Fruit fly (Drosophila melanogaster): ENCODE results near the gene CG18530.

CG18530 gene

DNA sequence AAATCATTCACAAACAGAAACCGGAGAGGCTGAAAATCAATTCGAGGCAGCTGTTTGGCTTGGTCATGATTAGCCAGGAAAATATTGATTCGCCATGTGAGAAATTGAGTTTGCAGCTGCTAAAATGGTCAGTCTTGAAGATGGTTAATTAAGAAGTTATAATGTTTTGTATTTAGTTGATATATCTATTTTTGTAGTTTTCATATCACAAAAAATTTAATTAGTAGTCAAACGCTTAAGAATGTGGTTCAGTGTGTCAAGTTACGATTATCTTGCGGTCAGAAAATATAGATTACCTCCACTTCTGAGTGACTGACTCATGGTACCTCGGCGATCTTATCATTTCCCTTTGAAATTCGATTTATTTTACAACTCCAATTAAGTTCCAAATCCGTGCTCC, 13.8 kb downstream of the CG18530 start:
- no peak for TF ChIP-seq CG12219 (GFP tag; optimal IDR thresholded peaks at IDR 0.05)
- peak; percentile 66 for TF ChIP-seq grn (GFP tag; optimal IDR thresholded peaks at IDR 0.05)

DNA sequence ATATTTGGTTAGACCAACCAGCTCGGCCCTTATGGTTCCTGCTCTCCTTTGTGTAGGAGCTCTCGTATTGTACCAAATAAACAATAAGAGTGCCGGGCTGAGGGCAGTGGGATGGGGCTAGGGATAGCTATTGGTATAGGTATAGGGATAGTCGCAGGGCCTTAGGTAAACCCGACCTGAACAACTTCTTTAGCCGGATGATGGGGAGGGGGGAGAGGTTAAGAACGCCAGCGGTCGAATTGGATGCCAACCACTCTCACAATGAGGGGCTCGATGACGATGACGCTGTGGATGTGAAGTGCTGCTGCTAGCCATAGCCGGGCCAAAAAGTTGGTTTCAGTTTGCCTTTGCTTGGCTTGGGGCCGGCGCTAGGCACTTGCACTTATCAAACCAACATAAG, 14.2 kb downstream of the CG18530 start:
- TF ChIP-seq usp (GFP tag; optimal IDR thresholded peaks at IDR 0.05) (no peak), CG8290 (GFP tag; optimal IDR thresholded peaks at IDR 0.05) (no peak), CG8290 (tag; optimal IDR thresholded peaks at IDR 0.05) (peak in 1 of 2 experiments; percentile 5), Hr3 (GFP tag; optimal IDR thresholded peaks at IDR 0.05) (no peak), CG14965 (GFP tag; optimal IDR thresholded peaks at IDR 0.05; ENCODE audit: borderline replicate concordance) (no peak), E2f1 (GFP tag; IDR thresholded peaks at IDR 0.05) (no peak), CG13894 (tag; optimal IDR thresholded peaks at IDR 0.05) (peak; percentile 61), Doc3 (GFP tag; IDR thresholded peaks at IDR 0.05; ENCODE audit: partially characterized antibody) (no peak), CG2889 (GFP tag; IDR thresholded peaks at IDR 0.05) (no peak), ci (GFP tag; IDR thresholded peaks at IDR 0.05) (0 out of 3 replicates have a peak, but pooled peaks have one; percentile 16), Hr51 (GFP tag; optimal IDR thresholded peaks at IDR 0.05) (no peak), sqz (GFP tag; optimal IDR thresholded peaks at IDR 0.05) (no peak), D (optimal IDR thresholded peaks at IDR 0.05) (no peak), D (GFP tag; optimal IDR thresholded peaks at IDR 0.05) (no peak), CG12104 (GFP tag; optimal IDR thresholded peaks at IDR 0.05) (no peak), CG18764 (GFP tag; optimal IDR thresholded peaks at IDR 0.05) (no peak), crol (GFP tag; IDR thresholded peaks at IDR 0.05) (peak; percentile 63), ken (GFP tag; IDR thresholded peaks at IDR 0.05) (0 out of 3 replicates have a peak, but pooled peaks have one; percentile 13), Side (GFP tag; optimal IDR thresholded peaks at IDR 0.05) (no peak), CG4730 (GFP tag; IDR thresholded peaks at IDR 0.05) (no peak)

DNA sequence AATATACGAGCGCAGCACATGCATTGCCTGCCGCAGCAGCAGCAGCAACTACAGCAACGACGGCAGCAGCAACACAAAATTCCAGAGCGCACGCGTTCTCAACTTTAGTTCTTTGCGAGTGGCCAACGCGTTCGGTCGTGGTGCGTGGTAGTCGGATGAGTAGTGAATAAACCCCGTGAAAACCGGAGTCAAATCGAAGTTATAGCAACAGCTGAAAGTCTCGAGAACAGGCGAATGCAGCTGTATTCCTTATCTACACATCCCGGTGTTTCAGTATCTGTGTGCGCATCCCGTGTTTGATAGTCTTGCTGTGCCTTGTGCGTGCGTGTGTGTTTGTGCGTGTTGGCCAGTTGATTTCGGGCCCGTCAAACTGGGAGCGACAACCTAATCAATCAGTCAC, 14.8 kb downstream of the CG18530 start, which contains the start of gene Dtg:
Gene Dtg (plus strand): TSS at position 105 of the 400 bp plus-strand sequence.
- TF ChIP-seq bowl (GFP tag; IDR thresholded peaks at IDR 0.05), result no peak
- TF ChIP-seq CG33557 (GFP tag; optimal IDR thresholded peaks at IDR 0.05), result peak; percentile 24
- no peak for TF ChIP-seq ranshi (GFP tag; IDR thresholded peaks at IDR 0.05)
- TF ChIP-seq nom (GFP tag; optimal IDR thresholded peaks at IDR 0.05), result peak; percentile 18
- TF ChIP-seq CG2199 (GFP tag; IDR thresholded peaks at IDR 0.05), result 0 out of 3 replicates have a peak, but pooled peaks have one; percentile 41
- no peak for TF ChIP-seq ap (GFP tag; IDR thresholded peaks at IDR 0.05)
- no peak; the same call in 1 of the 2 replicates for TF ChIP-seq CG4360 (GFP tag; IDR thresholded peaks at IDR 0.05)
- no peak for TF ChIP-seq Ets65A (GFP tag)
- TF ChIP-seq sqz (GFP tag; optimal IDR thresholded peaks at IDR 0.05), result no peak
- TF ChIP-seq CG17568 (GFP tag; optimal IDR thresholded peaks at IDR 0.05), result no peak
- TF ChIP-seq Aef1 (GFP tag; IDR thresholded peaks at IDR 0.05), result no peak
- TF ChIP-seq cwo (GFP tag; optimal IDR thresholded peaks at IDR 0.05), result no peak
- peak; percentile 74 for TF ChIP-seq sens (GFP tag)
- no peak for TF ChIP-seq Hr51 (GFP tag; optimal IDR thresholded peaks at IDR 0.05)
- no peak for TF ChIP-seq vfl (GFP tag; optimal IDR thresholded peaks at IDR 0.05)
- no peak for TF ChIP-seq CG7839 (tag; optimal IDR thresholded peaks at IDR 0.05)
- TF ChIP-seq CG2116 (GFP tag; optimal IDR thresholded peaks at IDR 0.05), result no peak
- no peak for TF ChIP-seq mam (GFP tag; optimal IDR thresholded peaks at IDR 0.05)
- no peak for TF ChIP-seq CG10543 (GFP tag; optimal IDR thresholded peaks at IDR 0.05)
- TF ChIP-seq D19B (GFP tag; optimal IDR thresholded peaks at IDR 0.05), result no peak
- TF ChIP-seq H2.0 (GFP tag; IDR thresholded peaks at IDR 0.05), result no peak
- no peak for TF ChIP-seq CG30403 (GFP tag; optimal IDR thresholded peaks at IDR 0.05)
- no peak for TF ChIP-seq Antp (GFP tag; optimal IDR thresholded peaks at IDR 0.05)
- TF ChIP-seq E2f1 (GFP tag; IDR thresholded peaks at IDR 0.05), result no peak
- no peak for TF ChIP-seq MESR4 (GFP tag; optimal IDR thresholded peaks at IDR 0.05)
- TF ChIP-seq Neu2 (GFP tag; optimal IDR thresholded peaks at IDR 0.05; ENCODE audit: borderline replicate concordance), result no peak
- TF ChIP-seq MTF-1 (GFP tag; optimal IDR thresholded peaks at IDR 0.05; ENCODE audit: borderline replicate concordance), result peak; percentile 31
- no peak for TF ChIP-seq sima (GFP tag; optimal IDR thresholded peaks at IDR 0.05)
- no peak for TF ChIP-seq CG17359 (tag; optimal IDR thresholded peaks at IDR 0.05)
- TF ChIP-seq repo (GFP tag; optimal IDR thresholded peaks at IDR 0.05), result no peak
- peak; percentile 19 for TF ChIP-seq da (GFP tag; optimal IDR thresholded peaks at IDR 0.05)

Measured in whole organism, embryonic.